Worm (Caenorhabditis elegans): ENCODE measurements around the gene decr-1.2.

- TF ChIP-seq nhr-76 (tag; optimal IDR thresholded peaks at IDR 0.05), result no peak
- TF ChIP-seq unc-39 (tag; optimal IDR thresholded peaks at IDR 0.05), result no peak
- TF ChIP-seq ces-1 (GFP tag; optimal IDR thresholded peaks at IDR 0.05), result no peak
- TF ChIP-seq ztf-11 (tag; optimal IDR thresholded peaks at IDR 0.05), result no peak
- TF ChIP-seq lin-13 (tag; optimal IDR thresholded peaks at IDR 0.05), result no peak
- no peak for TF ChIP-seq mep-1 (tag; optimal IDR thresholded peaks at IDR 0.05)
- TF ChIP-seq nhr-237 (tag; optimal IDR thresholded peaks at IDR 0.05), result no peak
- TF ChIP-seq blmp-1 (tag; optimal IDR thresholded peaks at IDR 0.05), result no peak
- TF ChIP-seq unc-62 (GFP tag; optimal IDR thresholded peaks at IDR 0.05), result no peak
- no peak for TF ChIP-seq nhr-12 (tag; optimal IDR thresholded peaks at IDR 0.05)
- no peak for TF ChIP-seq mab-5 (tag; optimal IDR thresholded peaks at IDR 0.05)
- TF ChIP-seq elt-3 (tag; optimal IDR thresholded peaks at IDR 0.05), result no peak
- no peak for TF ChIP-seq pha-4 (tag; optimal IDR thresholded peaks at IDR 0.05)
Measured at ce11 chrII:8540412-8540811, 5.0 kb upstream of the decr-1.2 start, which contains the start of gene pqn-73.

Data from whole organism, mixed stage, embryonic.